Worm (Caenorhabditis elegans) whole organism, early embryonic: ENCODE data around the gene F55D1.1.
A peak's percentile ranks its signal among the peaks of the same experiment; 100 is the strongest.

Experiments used
- B0310.2 ChIP-seq: sonication (generic microtip); optimal IDR thresholded peaks from 2 replicates; lab custom pipeline; 2016; ENCODE audit warnings: mild to moderate bottlenecking, missing genetic modification characterization, missing compliant biosample characterization
- F13C5.2 ChIP-seq: sonication (generic microtip); optimal IDR thresholded peaks from 2 replicates; lab custom pipeline; 2017; ENCODE audit warnings: mild to moderate bottlenecking, missing genetic modification characterization, inconsistent platforms, missing compliant biosample characterization
- aly-1 ChIP-seq: sonication (generic microtip); optimal IDR thresholded peaks from 2 replicates; lab custom pipeline; 2016; ENCODE audit warnings: missing genetic modification characterization, missing compliant biosample characterization
- ama-1 ChIP-seq: fragments of 150-350 bp; optimal IDR thresholded peaks from 2 replicates; lab custom pipeline; 2014
- ceh-13 ChIP-seq: fragments of 200-800 bp; sonication (Bioruptor generic); optimal IDR thresholded peaks from 2 replicates; lab custom pipeline; 2018; ENCODE audit warnings: mild to moderate bottlenecking, missing genetic modification characterization, missing compliant biosample characterization
- ceh-36 ChIP-seq: sonication (generic microtip); optimal IDR thresholded peaks from 2 replicates; lab custom pipeline; 2016; ENCODE audit warnings: missing genetic modification characterization, inconsistent platforms, missing compliant biosample characterization
- ets-7 ChIP-seq: sonication (generic microtip); optimal IDR thresholded peaks from 2 replicates; lab custom pipeline; 2016; ENCODE audit warnings: missing genotype, missing genetic modification characterization, missing compliant biosample characterization
- flt-1 ChIP-seq: fragments of 200-800 bp; sonication (Bioruptor generic); IDR thresholded peaks from 2 replicates; pipeline ENCODE4 v1.3.6; 2022; ENCODE audit warnings: missing genetic modification characterization, missing compliant biosample characterization
- hmbx-1 ChIP-seq: sonication (generic microtip); optimal IDR thresholded peaks from 2 replicates; lab custom pipeline; 2016; ENCODE audit warnings: mild to moderate bottlenecking, missing genetic modification characterization, missing compliant biosample characterization
- hmg-4 ChIP-seq: fragments of 200-800 bp; sonication (Bioruptor generic); optimal IDR thresholded peaks from 2 replicates; lab custom pipeline; 2018; ENCODE audit warnings: mild to moderate bottlenecking, missing genetic modification characterization, missing compliant biosample characterization
- hnd-1 ChIP-seq: sonication (generic microtip); optimal IDR thresholded peaks from 2 replicates; lab custom pipeline; 2016; ENCODE audit warnings: missing genetic modification characterization, missing compliant biosample characterization
- pes-1 ChIP-seq: fragments of 200-800 bp; sonication (Bioruptor generic); IDR thresholded peaks from 2 replicates; pipeline ENCODE4 v1.3.6; 2022; ENCODE audit warnings: missing genetic modification reagents, missing genetic modification characterization, missing compliant biosample characterization
- scrt-1 ChIP-seq: fragments of 200-800 bp; sonication (Bioruptor generic); IDR thresholded peaks from 2 replicates; pipeline ENCODE4 v1.3.6; 2022; ENCODE audit warnings: missing genetic modification characterization, missing compliant biosample characterization
- sea-1 ChIP-seq: fragments of 200-800 bp; sonication (Bioruptor generic); conservative IDR thresholded peaks from 2 replicates; pipeline ENCODE4 v1.3.6; 2022; ENCODE audit warnings: missing genetic modification characterization, missing compliant biosample characterization
- tbx-11 ChIP-seq: fragments of 200-800 bp; sonication (Bioruptor generic); IDR thresholded peaks from 2 replicates; pipeline ENCODE4 v1.3.6; 2022; ENCODE audit warnings: missing genetic modification characterization, missing compliant biosample characterization
- tbx-37 ChIP-seq: fragments of 200-800 bp; sonication (Bioruptor generic); conservative IDR thresholded peaks from 2 replicates; pipeline ENCODE4 v1.3.6; 2022; ENCODE audit warnings: missing genetic modification reagents, missing genetic modification characterization, missing compliant biosample characterization
- tra-4 ChIP-seq: sonication (generic microtip); optimal IDR thresholded peaks from 2 replicates; lab custom pipeline; 2017; ENCODE audit warnings: missing genetic modification characterization, missing compliant biosample characterization

The F55D1.1 gene

DNA sequence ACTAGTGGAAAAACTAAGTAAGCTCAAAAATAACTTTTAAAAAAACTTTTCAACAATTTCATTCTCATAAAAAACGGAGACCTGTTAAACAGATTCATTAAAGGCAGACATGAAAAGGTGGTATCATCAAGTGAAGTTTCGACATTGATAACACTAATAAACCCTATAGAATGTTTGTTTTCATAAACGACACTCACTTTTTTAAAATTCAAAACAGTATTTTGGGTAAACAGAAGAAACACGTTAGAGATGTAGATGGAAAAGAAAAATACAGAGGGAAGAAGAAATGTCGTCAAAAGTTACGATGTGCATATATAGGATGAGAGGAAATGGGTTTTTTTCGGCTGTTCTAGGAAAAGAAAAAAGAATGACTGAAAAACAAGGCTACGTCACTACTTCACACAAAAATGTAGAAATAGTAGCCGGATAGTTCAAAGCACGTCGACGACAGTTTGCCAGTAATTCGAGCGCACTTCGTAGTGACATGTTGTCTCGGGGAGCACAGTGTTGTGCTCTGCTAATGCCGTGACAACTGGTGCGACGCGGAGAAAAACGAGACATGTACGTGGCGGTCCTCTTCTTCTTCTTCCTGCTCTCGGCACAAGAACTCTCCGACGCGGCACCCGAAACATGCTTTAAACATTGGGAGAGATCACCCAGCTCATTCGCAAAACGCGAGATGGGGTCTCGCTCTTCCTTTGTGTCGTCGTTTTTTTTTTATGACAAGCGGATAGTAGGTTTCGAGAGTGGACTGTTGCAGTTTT, 19.7 kb downstream of the F55D1.1 start:
- TF ChIP-seq ama-1 (no peak), hmbx-1 (tag; lab: Kevin White, UChicago) (no peak), hmg-4 (GFP tag; lab: Kevin White, UChicago) (peak; percentile 15)

DNA sequence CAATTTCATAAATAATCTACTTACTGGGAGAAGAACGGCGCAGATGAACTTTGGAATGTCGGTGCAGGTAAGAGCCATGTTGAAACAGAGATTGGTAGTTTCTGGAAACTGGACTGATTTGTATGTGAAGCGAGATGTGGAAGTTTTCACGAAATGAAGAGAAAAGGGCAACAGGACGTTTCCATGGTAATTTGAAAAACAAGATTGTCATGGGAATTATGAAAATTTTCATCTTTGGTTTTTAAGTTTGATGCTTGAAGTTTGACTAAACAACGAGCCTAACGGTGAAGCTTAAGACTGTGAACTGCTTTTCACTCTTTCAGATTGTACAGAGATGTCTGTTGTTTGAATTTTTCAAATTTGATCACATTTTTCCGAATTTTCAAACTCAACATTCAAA, 22.6 kb downstream of the F55D1.1 start, which contains the start of gene T23F2.3:
Gene T23F2.3 (minus strand): TSS at position 101 of the 400 bp plus-strand sequence.
- TF ChIP-seq ceh-36 (tag; lab: Kevin White, UChicago): no peak
- TF ChIP-seq scrt-1 (GFP tag; lab: Robert Waterston, UW): no peak
- TF ChIP-seq pes-1 (GFP tag; lab: Robert Waterston, UW): no peak
- no peak for TF ChIP-seq tbx-11 (GFP tag; lab: Robert Waterston, UW)
- no peak for TF ChIP-seq tra-4 (tag; lab: Kevin White, UChicago)
- no peak for TF ChIP-seq flt-1 (GFP tag; lab: Robert Waterston, UW)
- no peak for TF ChIP-seq F13C5.2 (tag; lab: Kevin White, UChicago)
- TF ChIP-seq hmbx-1 (tag; lab: Kevin White, UChicago): no peak
- no peak for TF ChIP-seq ets-7 (tag; lab: Kevin White, UChicago)
- TF ChIP-seq aly-1: no peak
- TF ChIP-seq sea-1 (GFP tag; lab: Robert Waterston, UW): no peak

DNA sequence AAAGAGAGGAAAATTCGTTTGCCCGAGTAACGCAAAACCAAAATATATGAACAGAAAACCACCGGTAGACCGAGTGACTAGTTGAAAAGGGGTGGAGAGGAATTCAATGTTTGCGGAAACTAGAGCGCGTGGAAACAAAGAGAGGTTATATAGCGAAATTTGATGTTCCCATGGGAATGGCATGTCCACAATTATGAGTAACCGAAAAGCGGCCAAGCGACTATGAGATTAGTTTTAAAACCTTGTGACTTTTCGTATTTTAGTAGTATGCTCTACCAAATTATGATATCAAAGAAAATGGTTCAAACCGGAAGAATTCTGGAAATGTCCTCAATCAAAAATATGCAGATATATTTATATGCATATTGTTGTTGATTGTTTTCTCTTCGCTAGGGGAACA, 23.1 kb downstream of the F55D1.1 start:
- TF ChIP-seq scrt-1 (GFP tag; lab: Robert Waterston, UW) (no peak), hmg-4 (GFP tag; lab: Kevin White, UChicago) (no peak), hnd-1 (no peak)

DNA sequence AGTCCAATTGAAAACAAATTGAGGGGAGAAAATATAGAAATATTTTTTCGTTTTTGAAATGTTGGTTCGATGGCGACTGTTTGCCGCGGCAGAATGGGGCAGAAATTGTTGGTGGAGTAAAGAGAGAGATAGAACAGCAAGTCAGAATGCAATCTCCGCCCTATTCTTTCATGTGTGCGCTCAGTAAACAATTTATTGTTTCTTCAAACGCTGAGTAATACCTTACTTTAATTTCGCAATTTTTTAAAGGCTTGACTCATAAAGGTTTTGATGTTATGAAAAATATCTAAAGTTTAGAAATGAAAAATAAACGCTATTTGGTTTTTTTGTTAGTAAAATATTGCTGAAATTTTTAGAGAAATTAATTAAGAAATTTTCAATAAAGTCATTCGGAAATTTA, 24.7 kb downstream of the F55D1.1 start:
- TF ChIP-seq hmbx-1 (tag; lab: Kevin White, UChicago) (no peak), sea-1 (GFP tag; lab: Robert Waterston, UW) (no peak), tbx-11 (GFP tag; lab: Robert Waterston, UW) (no peak), ceh-13 (no peak), tbx-37 (GFP tag; lab: Robert Waterston, UW) (no peak), ama-1 (no peak), B0310.2 (no peak), aly-1 (no peak)

ce11 chrX:5514984-5515383, 25.3 kb downstream of the F55D1.1 start, which contains the start of gene T23F2.4:
Gene T23F2.4, minus strand, starts transcription at chrX:5515084.
- TF ChIP-seq ceh-36 (tag; lab: Kevin White, UChicago) (no peak), F13C5.2 (tag; lab: Kevin White, UChicago) (no peak), hmg-4 (GFP tag; lab: Kevin White, UChicago) (no peak), pes-1 (GFP tag; lab: Robert Waterston, UW) (no peak)

DNA sequence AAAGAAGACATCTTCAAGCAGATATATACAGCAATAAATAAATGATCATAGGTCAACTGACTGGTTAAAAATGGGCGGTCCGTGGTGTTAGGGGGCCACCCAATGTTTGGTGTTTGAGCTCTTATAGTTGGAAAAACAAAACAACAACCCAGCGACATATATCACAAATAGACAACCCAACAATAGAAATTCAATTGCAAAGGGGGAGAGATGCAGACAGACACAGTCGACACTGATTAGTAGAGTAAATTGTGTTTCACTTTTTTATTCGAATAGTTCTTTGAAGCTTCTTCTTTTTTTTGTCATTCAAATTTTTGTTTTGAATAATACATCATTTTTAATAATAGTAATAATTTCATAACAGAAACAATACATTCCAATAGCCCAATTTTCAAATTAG, 25.8 kb downstream of the F55D1.1 start:
- no peak for TF ChIP-seq tbx-37 (GFP tag; lab: Robert Waterston, UW)

DNA sequence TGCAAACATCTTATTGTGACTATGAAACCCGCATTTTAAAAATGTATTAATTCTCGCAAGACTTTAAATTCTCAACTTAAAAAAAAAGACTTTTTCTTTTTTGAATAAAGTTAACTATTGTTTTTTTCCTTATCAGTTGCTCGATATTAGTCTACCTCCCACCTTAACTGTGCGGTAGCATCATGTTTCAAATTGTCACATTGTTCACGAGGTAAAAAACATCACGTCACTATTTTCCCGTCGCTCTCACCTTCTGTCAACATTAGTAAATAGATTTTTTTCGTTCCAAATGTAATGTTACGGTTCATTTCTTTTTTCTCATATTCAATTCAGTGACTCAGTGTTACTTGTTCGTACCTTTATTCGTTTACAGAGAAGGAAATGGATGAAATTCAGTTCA, 26.7 kb downstream of the F55D1.1 start:
- TF ChIP-seq scrt-1 (GFP tag; lab: Robert Waterston, UW) (no peak), ets-7 (tag; lab: Kevin White, UChicago) (no peak), tra-4 (tag; lab: Kevin White, UChicago) (no peak), aly-1 (no peak), pes-1 (GFP tag; lab: Robert Waterston, UW) (no peak)

DNA sequence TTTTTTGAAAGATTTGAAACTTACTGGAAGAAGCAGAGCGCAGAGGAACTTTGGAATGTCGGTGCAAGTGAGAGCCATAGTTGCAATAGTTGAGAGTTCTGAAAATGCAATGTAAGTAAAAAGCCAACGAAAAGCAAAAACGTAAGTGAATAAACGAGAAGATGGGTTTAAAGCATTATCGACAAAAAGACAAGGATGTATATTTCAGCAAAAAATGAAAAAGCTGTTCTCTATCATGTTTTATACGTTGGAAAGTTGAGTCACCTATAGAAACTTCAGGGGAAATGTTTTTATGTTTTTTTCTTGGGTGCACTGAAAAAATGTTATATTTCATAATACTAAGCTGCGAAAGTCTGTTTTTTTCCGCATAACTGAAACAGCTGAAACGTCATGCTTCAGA, 27.4 kb downstream of the F55D1.1 start, which contains the start of gene T23F2.5:
Gene T23F2.5 (minus strand): TSS at position 101 of the 400 bp plus-strand sequence.
- TF ChIP-seq hnd-1 (no peak), flt-1 (GFP tag; lab: Robert Waterston, UW) (no peak), B0310.2 (no peak), F13C5.2 (tag; lab: Kevin White, UChicago) (no peak), tbx-11 (GFP tag; lab: Robert Waterston, UW) (no peak), tbx-37 (GFP tag; lab: Robert Waterston, UW) (no peak), tra-4 (tag; lab: Kevin White, UChicago) (no peak), pes-1 (GFP tag; lab: Robert Waterston, UW) (no peak), ets-7 (tag; lab: Kevin White, UChicago) (no peak), hmbx-1 (tag; lab: Kevin White, UChicago) (no peak), ceh-13 (no peak)

DNA sequence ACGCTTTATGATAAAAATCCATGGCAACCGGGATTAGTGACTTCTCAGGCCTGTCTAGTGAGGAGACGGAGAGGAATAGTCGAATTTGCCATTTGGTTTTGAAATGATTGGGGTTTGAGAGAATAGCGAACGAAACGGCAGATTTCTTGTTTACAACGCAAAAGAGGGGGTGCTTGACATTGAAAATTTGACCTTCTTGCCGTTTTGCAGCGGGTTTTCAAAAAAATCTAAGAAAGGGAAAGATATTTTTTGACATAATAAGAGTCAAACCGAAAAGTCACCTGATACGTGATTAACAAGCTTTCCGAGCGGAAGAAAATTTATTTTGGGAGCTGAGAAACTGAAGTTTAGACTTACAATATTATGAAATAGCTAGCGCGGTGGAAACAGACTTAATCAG, 28.2 kb downstream of the F55D1.1 start:
- no peak for TF ChIP-seq B0310.2
- TF ChIP-seq aly-1: no peak
- TF ChIP-seq ama-1: no peak
- TF ChIP-seq sea-1 (GFP tag; lab: Robert Waterston, UW): no peak
- no peak for TF ChIP-seq scrt-1 (GFP tag; lab: Robert Waterston, UW)
- no peak for TF ChIP-seq tra-4 (tag; lab: Kevin White, UChicago)
- no peak for TF ChIP-seq ceh-36 (tag; lab: Kevin White, UChicago)
- no peak for TF ChIP-seq hmbx-1 (tag; lab: Kevin White, UChicago)
